Worm (Caenorhabditis elegans) whole organism, late embryonic: ENCODE measurements around the gene F16B12.7.
A peak's percentile ranks its signal among the peaks of the same experiment; 100 is the strongest.

Experiments
- C08G9.2 ChIP-seq: sonication (generic microtip); optimal IDR thresholded peaks from 2 replicates; lab custom pipeline; 2016; ENCODE audit warnings: mild to moderate bottlenecking, missing genetic modification characterization, moderate library complexity, missing compliant biosample characterization
- C38D4.7 ChIP-seq: fragments of 200-800 bp; sonication (Bioruptor generic); optimal IDR thresholded peaks from 2 replicates; lab custom pipeline; 2018; ENCODE audit warnings: mild to moderate bottlenecking, missing genetic modification characterization, moderate library complexity, missing compliant biosample characterization
- K02D7.2 ChIP-seq: sonication (generic microtip); optimal IDR thresholded peaks from 2 replicates; lab custom pipeline; 2017; ENCODE audit warnings: mild to moderate bottlenecking, missing genetic modification characterization, missing compliant biosample characterization
- K09A11.1 ChIP-seq: sonication (generic microtip); optimal IDR thresholded peaks from 2 replicates; lab custom pipeline; 2017; ENCODE audit warnings: antibody characterized with exemption, mild to moderate bottlenecking, missing genetic modification characterization, missing compliant biosample characterization; ENCODE audit not compliant: insufficient read depth
- T23F11.4 ChIP-seq: fragments of 200-800 bp; sonication (Bioruptor generic); optimal IDR thresholded peaks from 2 replicates; lab custom pipeline; 2018; ENCODE audit warnings: mild to moderate bottlenecking, missing genetic modification characterization, missing compliant biosample characterization
- Y22D7AL.16 ChIP-seq: sonication (generic microtip); optimal IDR thresholded peaks from 2 replicates; lab custom pipeline; 2016; ENCODE audit warnings: missing genetic modification characterization, missing compliant biosample characterization
- ahr-1 ChIP-seq: sonication (generic microtip); optimal IDR thresholded peaks from 2 replicates; lab custom pipeline; 2016; ENCODE audit warnings: missing genetic modification characterization, missing compliant biosample characterization
- ceh-14 ChIP-seq: sonication (generic microtip); optimal IDR thresholded peaks from 2 replicates; lab custom pipeline; 2016; ENCODE audit warnings: missing genotype, missing genetic modification characterization, missing compliant biosample characterization
- ceh-18 ChIP-seq: sonication (generic microtip); optimal IDR thresholded peaks from 2 replicates; lab custom pipeline; 2016; ENCODE audit warnings: missing genetic modification characterization, missing compliant biosample characterization
- ceh-19 ChIP-seq: fragments of 200-800 bp; sonication (Bioruptor generic); optimal IDR thresholded peaks from 2 replicates; lab custom pipeline; 2018; ENCODE audit warnings: mild to moderate bottlenecking, missing genetic modification characterization, missing compliant biosample characterization
- ceh-2 ChIP-seq: sonication (generic microtip); optimal IDR thresholded peaks from 2 replicates; lab custom pipeline; 2016; ENCODE audit warnings: missing genotype, missing genetic modification characterization, missing compliant biosample characterization
- ceh-30 ChIP-seq: fragments of 150-350 bp; optimal IDR thresholded peaks from 2 replicates; lab custom pipeline; 2014; ENCODE audit warnings: missing biosample characterization, missing genetic modification characterization
- ceh-31 ChIP-seq: sonication (generic microtip); optimal IDR thresholded peaks from 2 replicates; lab custom pipeline; 2016; ENCODE audit warnings: missing genetic modification characterization, missing compliant biosample characterization
- ceh-45 ChIP-seq: fragments of 200-800 bp; sonication (Bioruptor generic); IDR thresholded peaks from 2 replicates; pipeline ENCODE4 v1.3.6; 2022; ENCODE audit warnings: missing genetic modification reagents, missing genetic modification characterization, missing compliant biosample characterization
- ceh-48 ChIP-seq: sonication (generic microtip); optimal IDR thresholded peaks from 2 replicates; lab custom pipeline; 2016; ENCODE audit warnings: missing genetic modification characterization, inconsistent platforms, missing compliant biosample characterization
- che-1 ChIP-seq: sonication (generic microtip); optimal IDR thresholded peaks from 2 replicates; lab custom pipeline; 2016; ENCODE audit warnings: mild to moderate bottlenecking, missing genetic modification characterization, missing compliant biosample characterization
- dve-1 ChIP-seq: sonication (generic microtip); optimal IDR thresholded peaks from 2 replicates; lab custom pipeline; 2017; ENCODE audit warnings: antibody characterized with exemption, mild to moderate bottlenecking, missing genetic modification characterization, missing compliant biosample characterization
- elt-2 ChIP-seq: sonication (generic microtip); optimal IDR thresholded peaks from 2 replicates; lab custom pipeline; 2016; ENCODE audit warnings: missing genetic modification reagents, missing genetic modification characterization, missing compliant biosample characterization
- elt-4 ChIP-seq: sonication (generic microtip); optimal IDR thresholded peaks from 2 replicates; lab custom pipeline; 2016; ENCODE audit warnings: missing genetic modification characterization, missing compliant biosample characterization
- ets-4 ChIP-seq: sonication (generic microtip); optimal IDR thresholded peaks from 2 replicates; lab custom pipeline; 2016; ENCODE audit warnings: missing genetic modification characterization, missing compliant biosample characterization
- fax-1 ChIP-seq: sonication (generic microtip); optimal IDR thresholded peaks from 2 replicates; lab custom pipeline; 2016; ENCODE audit warnings: missing genotype, missing genetic modification characterization, missing compliant biosample characterization
- fkh-6 ChIP-seq: sonication (generic microtip); optimal IDR thresholded peaks from 2 replicates; lab custom pipeline; 2016; ENCODE audit warnings: missing genetic modification characterization, missing compliant biosample characterization
- hlh-13 ChIP-seq: fragments of 200-800 bp; sonication (Bioruptor generic); optimal IDR thresholded peaks from 2 replicates; lab custom pipeline; 2018; ENCODE audit warnings: mild to moderate bottlenecking, missing genetic modification characterization, missing compliant biosample characterization
- hlh-15 ChIP-seq: sonication (generic microtip); optimal IDR thresholded peaks from 2 replicates; lab custom pipeline; 2016; ENCODE audit warnings: missing genetic modification characterization, missing compliant biosample characterization
- hlh-30 ChIP-seq: sonication (generic microtip); optimal IDR thresholded peaks from 2 replicates; lab custom pipeline; 2017; ENCODE audit warnings: antibody characterized with exemption, missing genetic modification characterization, missing compliant biosample characterization; ENCODE audit not compliant: insufficient read depth
- hlh-6 ChIP-seq: sonication (generic microtip); optimal IDR thresholded peaks from 2 replicates; lab custom pipeline; 2016; ENCODE audit warnings: missing genotype, missing genetic modification characterization, missing compliant biosample characterization
- hlh-8 ChIP-seq: sonication (generic microtip); optimal IDR thresholded peaks from 2 replicates; lab custom pipeline; 2016; ENCODE audit warnings: missing genotype, missing genetic modification characterization, missing compliant biosample characterization
- lim-6 ChIP-seq: sonication (generic microtip); optimal IDR thresholded peaks from 2 replicates; lab custom pipeline; 2016; ENCODE audit warnings: missing genetic modification characterization, missing compliant biosample characterization
- lin-11 ChIP-seq: fragments of 200-800 bp; sonication (Bioruptor generic); optimal IDR thresholded peaks from 2 replicates; lab custom pipeline; 2018; ENCODE audit warnings: mild to moderate bottlenecking, missing genetic modification characterization, missing compliant biosample characterization
- mec-3 ChIP-seq: sonication (generic microtip); optimal IDR thresholded peaks from 2 replicates; lab custom pipeline; 2016; ENCODE audit warnings: borderline replicate concordance, missing genetic modification characterization, missing compliant biosample characterization
- nfya-1 ChIP-seq: sonication (generic microtip); optimal IDR thresholded peaks from 2 replicates; lab custom pipeline; 2017; ENCODE audit warnings: missing genetic modification characterization, mild to moderate bottlenecking, missing compliant biosample characterization, antibody characterized with exemption, moderate library complexity
- nhr-11 ChIP-seq: fragments of 150-350 bp; optimal IDR thresholded peaks from 2 replicates; lab custom pipeline; 2014; ENCODE audit warnings: missing biosample characterization, missing genetic modification characterization
- pax-1 ChIP-seq: fragments of 150-350 bp; optimal IDR thresholded peaks from 2 replicates; lab custom pipeline; 2014; ENCODE audit warnings: missing biosample characterization, missing genetic modification characterization
- pqm-1 ChIP-seq: sonication (generic microtip); optimal IDR thresholded peaks from 2 replicates; lab custom pipeline; 2016; ENCODE audit warnings: missing genetic modification characterization, missing compliant biosample characterization
- pros-1 ChIP-seq: fragments of 150-350 bp; optimal IDR thresholded peaks from 2 replicates; lab custom pipeline; 2014; ENCODE audit warnings: missing biosample characterization, missing genetic modification reagents, missing genetic modification characterization
- sdc-2 ChIP-seq: sonication (generic microtip); optimal IDR thresholded peaks from 2 replicates; lab custom pipeline; 2016; ENCODE audit warnings: missing genotype, missing genetic modification characterization, missing compliant biosample characterization
- sox-2 ChIP-seq: fragments of 200-800 bp; sonication (Bioruptor generic); IDR thresholded peaks from 2 replicates; pipeline ENCODE4 v1.3.6; 2022; ENCODE audit warnings: missing genetic modification reagents, missing genetic modification characterization, missing compliant biosample characterization
- tbx-2 ChIP-seq: sonication (generic microtip); optimal IDR thresholded peaks from 2 replicates; lab custom pipeline; 2016; ENCODE audit warnings: missing genetic modification characterization, missing compliant biosample characterization
- ttx-3 ChIP-seq: sonication (generic microtip); optimal IDR thresholded peaks from 2 replicates; lab custom pipeline; 2016; ENCODE audit warnings: missing genetic modification reagents, missing genetic modification characterization, missing compliant biosample characterization
- unc-42 ChIP-seq: sonication (generic microtip); optimal IDR thresholded peaks from 2 replicates; lab custom pipeline; 2016; ENCODE audit warnings: missing genotype, missing genetic modification characterization, missing compliant biosample characterization
- unc-55 ChIP-seq: sonication (generic microtip); optimal IDR thresholded peaks from 2 replicates; lab custom pipeline; 2017; ENCODE audit warnings: missing biosample characterization, missing genetic modification reagents, missing genetic modification characterization
- unc-86 ChIP-seq: sonication (generic microtip); optimal IDR thresholded peaks from 2 replicates; lab custom pipeline; 2016; ENCODE audit warnings: missing genetic modification characterization, missing compliant biosample characterization
- zip-5 ChIP-seq: sonication (generic microtip); optimal IDR thresholded peaks from 2 replicates; lab custom pipeline; 2016; ENCODE audit warnings: missing genetic modification characterization, missing compliant biosample characterization
- ztf-16 ChIP-seq: sonication (generic microtip); optimal IDR thresholded peaks from 2 replicates; lab custom pipeline; 2017; ENCODE audit warnings: missing genetic modification characterization, missing compliant biosample characterization

The F16B12.7 gene

DNA sequence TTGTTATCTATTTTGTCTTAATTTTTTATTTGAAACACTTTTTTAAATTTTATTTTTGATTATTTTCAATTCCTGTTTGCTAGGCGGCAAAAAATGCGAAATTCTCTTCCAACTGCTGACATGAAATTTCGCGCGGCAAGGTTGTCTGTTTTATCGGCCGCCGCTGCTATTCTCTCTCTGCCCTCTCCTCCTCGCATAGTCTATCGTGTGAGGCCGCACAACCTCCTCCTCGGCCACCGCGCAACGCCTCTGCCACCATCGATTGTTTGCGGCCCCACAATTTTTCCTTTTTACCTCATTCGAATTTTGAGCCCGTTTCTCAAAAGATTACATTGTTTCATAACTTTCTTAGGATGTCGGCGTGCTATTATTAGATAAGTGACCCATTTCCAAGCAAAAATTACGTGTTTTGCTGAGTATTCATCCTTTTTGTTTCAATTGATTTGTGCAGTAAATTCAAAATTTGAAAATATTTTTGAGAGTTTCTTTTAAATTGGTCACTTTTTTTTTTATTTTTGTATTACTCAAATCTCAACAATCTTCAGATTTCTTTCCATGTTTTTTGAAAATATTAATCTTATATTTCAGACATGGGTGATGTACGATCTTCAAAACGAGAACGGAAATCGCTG is 19.1 kb downstream of the F16B12.7 start, which contains the start of gene F28H6.4:
TSS of gene F28H6.4 (plus strand) at position 582 of the 632 bp plus-strand sequence.
- TF ChIP-seq sox-2 (GFP tag; lab: Robert Waterston, UW) = no peak
- TF ChIP-seq nfya-1 (tag; lab: Kevin White, UChicago) = peak; percentile 28
- peak; percentile 35 for TF ChIP-seq tbx-2 (tag; lab: Kevin White, UChicago)
- TF ChIP-seq C08G9.2 = peak; percentile 51
- TF ChIP-seq ceh-18 = peak; percentile 5
- TF ChIP-seq pqm-1 = no peak
- peak; percentile 14 for TF ChIP-seq ceh-2 (tag; lab: Kevin White, UChicago)
- TF ChIP-seq ets-4 (tag; lab: Kevin White, UChicago) = peak; percentile 28
- no peak for TF ChIP-seq elt-2 (tag; lab: Kevin White, UChicago)
- no peak for TF ChIP-seq unc-55
- no peak for TF ChIP-seq K09A11.1 (tag; lab: Kevin White, UChicago)
- no peak for TF ChIP-seq ttx-3
- TF ChIP-seq ceh-48 (tag; lab: Kevin White, UChicago) = peak; percentile 45
- TF ChIP-seq ceh-31 = peak; percentile 69
- no peak for TF ChIP-seq K02D7.2 (tag; lab: Kevin White, UChicago)
- TF ChIP-seq hlh-8 (tag; lab: Kevin White, UChicago) = no peak
- TF ChIP-seq, all 69 proteins: peak for 8

DNA sequence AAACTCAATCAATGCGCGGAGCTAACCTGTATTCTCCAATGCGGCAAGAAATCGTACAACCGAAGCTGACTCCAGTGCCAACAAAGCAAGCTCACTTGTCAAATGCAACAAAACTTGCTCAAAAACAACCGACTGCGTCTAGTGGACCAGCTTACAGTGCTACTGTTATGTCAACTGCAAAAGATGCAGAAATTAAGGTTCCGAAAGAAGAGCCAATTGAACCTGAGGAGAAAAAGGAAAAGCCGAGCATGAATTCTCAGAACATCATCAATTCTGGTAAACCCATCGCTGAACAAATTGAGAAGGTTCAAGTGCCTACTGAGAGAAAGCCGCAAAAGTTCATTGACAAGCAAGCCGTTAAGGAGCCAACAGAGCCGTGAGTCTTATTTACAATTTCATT is 23.1 kb downstream of the F16B12.7 start:
- TF ChIP-seq hlh-15 = no peak
- TF ChIP-seq sdc-2 (tag; lab: Kevin White, UChicago) = no peak
- no peak for TF ChIP-seq ceh-31
- no peak for TF ChIP-seq ets-4 (tag; lab: Kevin White, UChicago)
- TF ChIP-seq fax-1 = no peak
- no peak for TF ChIP-seq ceh-48 (tag; lab: Kevin White, UChicago)
- TF ChIP-seq ceh-45 (GFP tag; lab: Robert Waterston, UW) = no peak
- no peak for TF ChIP-seq ceh-30 (tag; lab: Kevin White, UChicago)
- TF ChIP-seq T23F11.4 = no peak
- TF ChIP-seq unc-86 (tag; lab: Kevin White, UChicago) = no peak
- no peak for TF ChIP-seq fkh-6
- no peak for TF ChIP-seq pax-1 (tag; lab: Kevin White, UChicago)
- TF ChIP-seq ceh-14 (tag; lab: Kevin White, UChicago) = no peak
- no peak for TF ChIP-seq hlh-6 (tag; lab: Kevin White, UChicago)
- no peak for TF ChIP-seq pros-1 (tag; lab: Kevin White, UChicago)
- TF ChIP-seq pqm-1 = no peak
- TF ChIP-seq mec-3 (tag; lab: Kevin White, UChicago) = no peak
- no peak for TF ChIP-seq ztf-16 (tag; lab: Kevin White, UChicago)

- TF ChIP-seq K02D7.2 (tag; lab: Kevin White, UChicago) (no peak), elt-4 (no peak), hlh-13 (no peak), nfya-1 (tag; lab: Kevin White, UChicago) (no peak), T23F11.4 (no peak)
Measured at ce11 chrX:14132677-14133076, 24.3 kb downstream of the F16B12.7 start.

DNA sequence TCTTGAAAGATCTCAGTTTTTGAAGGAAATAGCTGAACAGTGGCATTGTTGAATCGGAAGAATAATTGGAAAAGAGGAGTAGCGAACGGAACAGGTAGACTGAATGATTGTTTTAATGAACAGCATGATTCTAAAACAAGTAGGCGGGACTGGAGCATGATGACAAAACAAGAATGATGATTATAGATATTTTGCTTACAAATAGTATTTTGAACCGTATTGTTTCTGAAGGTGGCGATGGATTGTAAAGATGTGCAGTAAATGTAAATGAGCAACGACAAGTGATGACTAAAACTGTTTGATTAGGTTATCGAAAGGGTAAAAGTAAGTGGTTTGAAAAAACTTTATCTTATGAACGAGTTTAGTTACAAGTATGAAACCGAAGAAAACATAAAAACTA is 25.9 kb downstream of the F16B12.7 start, which contains the start of gene F28H6.8:
TSS of gene F28H6.8 (minus strand) at position 101 of the 400 bp plus-strand sequence.
- no peak for TF ChIP-seq hlh-30 (tag; lab: Kevin White, UChicago)
- no peak for TF ChIP-seq Y22D7AL.16 (tag; lab: Kevin White, UChicago)
- no peak for TF ChIP-seq C38D4.7
- TF ChIP-seq nhr-11 (tag; lab: Kevin White, UChicago) = no peak
- TF ChIP-seq ceh-30 (tag; lab: Kevin White, UChicago) = no peak
- no peak for TF ChIP-seq fax-1
- no peak for TF ChIP-seq ceh-2 (tag; lab: Kevin White, UChicago)
- no peak for TF ChIP-seq ceh-18
- no peak for TF ChIP-seq unc-55
- no peak for TF ChIP-seq che-1 (tag; lab: Kevin White, UChicago)
- no peak for TF ChIP-seq dve-1 (tag; lab: Kevin White, UChicago)
- no peak for TF ChIP-seq ceh-19 (GFP tag; lab: Kevin White, UChicago)
- no peak for TF ChIP-seq lim-6
- TF ChIP-seq unc-42 = no peak
- TF ChIP-seq lin-11 (tag; lab: Kevin White, UChicago) = no peak
- TF ChIP-seq zip-5 (tag; lab: Kevin White, UChicago) = no peak
- TF ChIP-seq hlh-6 (tag; lab: Kevin White, UChicago) = no peak
- TF ChIP-seq ahr-1 (tag; lab: Kevin White, UChicago) = no peak
- TF ChIP-seq pax-1 (tag; lab: Kevin White, UChicago) = no peak
